Worm (Caenorhabditis elegans) whole organism, L3 larva: ENCODE data around the gene T13C2.2.

ENCODE experiments used
- ZK546.5 ChIP-seq: sonication (generic microtip); optimal IDR thresholded peaks from 2 replicates; lab custom pipeline; 2017; ENCODE audit warnings: missing biosample characterization, missing genetic modification characterization
- aly-2 ChIP-seq: fragments of 150-350 bp; optimal IDR thresholded peaks from 2 replicates; lab custom pipeline; 2014; ENCODE audit warnings: missing biosample characterization, missing genetic modification characterization
- ceh-28 ChIP-seq: fragments of 150-350 bp; optimal IDR thresholded peaks from 2 replicates; lab custom pipeline; 2014; ENCODE audit warnings: missing biosample characterization, missing genetic modification reagents, missing genetic modification characterization
- ceh-82 ChIP-seq: fragments of 150-350 bp; optimal IDR thresholded peaks from 2 replicates; lab custom pipeline; 2014; ENCODE audit warnings: missing biosample characterization, missing genetic modification characterization
- egl-27 ChIP-seq: sonication (generic microtip); optimal IDR thresholded peaks from 4 replicates; lab custom pipeline; 2017; ENCODE audit warnings: missing biosample characterization, missing genetic modification reagents, missing genetic modification characterization
- egl-5 ChIP-seq: fragments of 150-350 bp; optimal IDR thresholded peaks from 2 replicates; lab custom pipeline; 2017; ENCODE audit warnings: missing biosample characterization, missing genetic modification reagents, missing genetic modification characterization, inconsistent platforms
- eor-1 ChIP-seq, 2 experiments: fragments of 150-350 bp; optimal IDR thresholded peaks; 2 replicates each; lab custom pipeline; 2014 to 2018; ENCODE audit warnings: missing biosample characterization in 2 of 2, missing genetic modification characterization in 2 of 2
- fkh-10 ChIP-seq: sonication (generic microtip); optimal IDR thresholded peaks from 2 replicates; lab custom pipeline; 2017; ENCODE audit warnings: missing biosample characterization, missing genetic modification reagents, missing genetic modification characterization
- fkh-2 ChIP-seq: fragments of 150-350 bp; optimal IDR thresholded peaks from 2 replicates; lab custom pipeline; 2014; ENCODE audit warnings: missing biosample characterization, missing genetic modification reagents, missing genetic modification characterization
- hmg-11 ChIP-seq: sonication (generic microtip); optimal IDR thresholded peaks from 2 replicates; lab custom pipeline; 2016; ENCODE audit warnings: missing genetic modification characterization, missing compliant biosample characterization
- jun-1 ChIP-seq: fragments of 150-350 bp; optimal IDR thresholded peaks from 2 replicates; lab custom pipeline; 2014; ENCODE audit warnings: missing biosample characterization, missing genetic modification reagents, missing genetic modification characterization
- lin-15B ChIP-seq: fragments of 150-350 bp; optimal IDR thresholded peaks from 2 replicates; lab custom pipeline; 2014; ENCODE audit warnings: missing biosample characterization, missing genetic modification characterization
- lin-39 ChIP-seq: fragments of 150-350 bp; optimal IDR thresholded peaks from 2 replicates; lab custom pipeline; 2018; ENCODE audit warnings: missing biosample characterization, missing genetic modification reagents, missing genetic modification characterization
- lsy-12 ChIP-seq: sonication (generic microtip); optimal IDR thresholded peaks from 2 replicates; lab custom pipeline; 2016; ENCODE audit warnings: mild to moderate bottlenecking, missing genetic modification characterization, missing compliant biosample characterization
- mdl-1 ChIP-seq: fragments of 150-350 bp; optimal IDR thresholded peaks from 2 replicates; lab custom pipeline; 2014; ENCODE audit warnings: missing biosample characterization, missing genetic modification characterization
- nfya-1 ChIP-seq: sonication (generic microtip); optimal IDR thresholded peaks from 2 replicates; lab custom pipeline; 2017; ENCODE audit warnings: missing genetic modification characterization, mild to moderate bottlenecking, missing compliant biosample characterization, antibody characterized with exemption, moderate library complexity; ENCODE audit not compliant: insufficient read depth
- nhr-11 ChIP-seq: fragments of 150-350 bp; optimal IDR thresholded peaks from 2 replicates; lab custom pipeline; 2014; ENCODE audit warnings: missing biosample characterization, missing genetic modification characterization
- nhr-23 ChIP-seq: fragments of 150-350 bp; optimal IDR thresholded peaks from 2 replicates; lab custom pipeline; 2014; ENCODE audit warnings: missing biosample characterization, missing genetic modification reagents, missing genetic modification characterization
- nhr-237 ChIP-seq: fragments of 150-350 bp; optimal IDR thresholded peaks from 2 replicates; lab custom pipeline; 2014; ENCODE audit warnings: missing biosample characterization, missing genetic modification characterization
- nhr-28 ChIP-seq: fragments of 150-350 bp; optimal IDR thresholded peaks from 2 replicates; lab custom pipeline; 2014; ENCODE audit warnings: missing biosample characterization, missing genetic modification characterization
- nhr-67 ChIP-seq: fragments of 150-350 bp; optimal IDR thresholded peaks from 2 replicates; lab custom pipeline; 2014; ENCODE audit warnings: missing biosample characterization, missing genetic modification characterization
- nhr-76 ChIP-seq: fragments of 150-350 bp; sonication (generic microtip); optimal IDR thresholded peaks from 5 replicates; lab custom pipeline; 2014; ENCODE audit warnings: missing biosample characterization, missing genetic modification characterization
- nhr-77 ChIP-seq: fragments of 150-350 bp; optimal IDR thresholded peaks from 2 replicates; lab custom pipeline; 2014; ENCODE audit warnings: missing biosample characterization, missing genetic modification characterization
- pha-4 ChIP-seq: fragments of 150-350 bp; optimal IDR thresholded peaks from 2 replicates; lab custom pipeline; 2014; ENCODE audit warnings: missing biosample characterization, missing genetic modification reagents, missing genetic modification characterization
- pqm-1 ChIP-seq: fragments of 150-350 bp; optimal IDR thresholded peaks from 2 replicates; lab custom pipeline; 2017; ENCODE audit warnings: missing biosample characterization, missing genetic modification characterization, inconsistent platforms
- skn-1 ChIP-seq: fragments of 150-350 bp; optimal IDR thresholded peaks from 2 replicates; lab custom pipeline; 2014; ENCODE audit warnings: missing biosample characterization, missing genetic modification characterization
- unc-39 ChIP-seq: sonication (generic microtip); optimal IDR thresholded peaks from 4 replicates; lab custom pipeline; 2017; ENCODE audit warnings: missing biosample characterization, missing genetic modification characterization
- zag-1 ChIP-seq: fragments of 150-350 bp; optimal IDR thresholded peaks from 2 replicates; lab custom pipeline; 2014; ENCODE audit warnings: missing biosample characterization, missing genetic modification characterization
- ztf-11 ChIP-seq: fragments of 150-350 bp; optimal IDR thresholded peaks from 2 replicates; lab custom pipeline; 2014; ENCODE audit warnings: missing biosample characterization, missing genetic modification characterization
- ztf-4 ChIP-seq: fragments of 150-350 bp; optimal IDR thresholded peaks from 2 replicates; lab custom pipeline; 2014; ENCODE audit warnings: missing biosample characterization, missing genetic modification characterization

T13C2.2 gene

ce11 chrII:6750929-6751328, 41.1 kb upstream of the T13C2.2 start, which contains the start of gene F41G3.20:
TSS of gene F41G3.20 (minus strand) at chrII:6751029.
- no peak for TF ChIP-seq skn-1 (tag; lab: Kevin White, UChicago)
- no peak for TF ChIP-seq nhr-237
- TF ChIP-seq nhr-11: no peak
- no peak for TF ChIP-seq lsy-12
- no peak for TF ChIP-seq egl-5 (tag; lab: Kevin White, UChicago)
- no peak for TF ChIP-seq egl-27 (tag; lab: Kevin White, UChicago)
- no peak for TF ChIP-seq lin-15B
- no peak for TF ChIP-seq aly-2 (tag; lab: Kevin White, UChicago)
- TF ChIP-seq fkh-10 (GFP tag; lab: Kevin White, UChicago): no peak
- TF ChIP-seq pha-4 (tag; lab: Kevin White, UChicago): no peak
- TF ChIP-seq jun-1: no peak
- TF ChIP-seq, all 47 proteins: peak for 0

- TF ChIP-seq pqm-1 (tag; lab: Kevin White, UChicago): no peak
- TF ChIP-seq lin-39 (tag; lab: Kevin White, UChicago): no peak
- no peak for TF ChIP-seq mdl-1 (tag; lab: Kevin White, UChicago)
- no peak for TF ChIP-seq ZK546.5
Measured at ce11 chrII:6752027-6752426, 40.0 kb upstream of the T13C2.2 start, which contains the start of gene F41G3.19. TSS of gene F41G3.19 (minus strand) at chrII:6752127.

- no peak for TF ChIP-seq aly-2 (tag; lab: Kevin White, UChicago)
- TF ChIP-seq nfya-1 (tag; lab: Kevin White, UChicago): no peak
- no peak for TF ChIP-seq ceh-28 (tag; lab: Kevin White, UChicago)
- no peak for TF ChIP-seq nhr-76 (tag; lab: Kevin White, UChicago)
- no peak for TF ChIP-seq nhr-23
- no peak for TF ChIP-seq unc-39 (tag; lab: Kevin White, UChicago)
- no peak for TF ChIP-seq ztf-11 (tag; lab: Kevin White, UChicago)
- TF ChIP-seq ceh-82 (tag; lab: Kevin White, UChicago): no peak
- TF ChIP-seq nhr-28 (tag; lab: Kevin White, UChicago): no peak
- TF ChIP-seq hmg-11 (tag; lab: Kevin White, UChicago): no peak
- no peak for TF ChIP-seq nhr-67 (tag; lab: Kevin White, UChicago)
- TF ChIP-seq nhr-77 (tag; lab: Kevin White, UChicago): no peak
- no peak for TF ChIP-seq lin-39 (tag; lab: Kevin White, UChicago)
- TF ChIP-seq lin-15B: no peak
Measured at ce11 chrII:6752850-6753249, 39.1 kb upstream of the T13C2.2 start, which contains the start of gene F41G3.21. TSS of gene F41G3.21 (minus strand) at chrII:6752950.

ce11 chrII:6754671-6755224, 37.2 kb upstream of the T13C2.2 start, which contains the start of the genes srx-95 and fis-1:
TSS of gene srx-95 (minus strand) at chrII:6754771.
TSS of gene fis-1 (plus strand) at chrII:6755174.
- TF ChIP-seq aly-2 (tag; lab: Kevin White, UChicago) (no peak), fkh-10 (GFP tag; lab: Kevin White, UChicago) (no peak), fkh-2 (tag; lab: Kevin White, UChicago) (no peak), lin-39 (tag; lab: Kevin White, UChicago) (no peak), eor-1 (tag; optimal IDR thresholded peaks at IDR 0.05; lab: Kevin White, UChicago) (no peak), nhr-67 (tag; lab: Kevin White, UChicago) (no peak), nfya-1 (tag; lab: Kevin White, UChicago) (no peak)

- TF ChIP-seq ztf-4: no peak
Measured at ce11 chrII:6756232-6756631, 35.8 kb upstream of the T13C2.2 start, which contains the start of gene F41G3.3. TSS of gene F41G3.3 (plus strand) at chrII:6756532.

- no peak for TF ChIP-seq ceh-28 (tag; lab: Kevin White, UChicago)
- no peak for TF ChIP-seq zag-1 (tag; lab: Kevin White, UChicago)
- no peak for TF ChIP-seq pqm-1 (tag; lab: Kevin White, UChicago)
- no peak for TF ChIP-seq ceh-82 (tag; lab: Kevin White, UChicago)
- TF ChIP-seq fkh-2 (tag; lab: Kevin White, UChicago): no peak
Measured at ce11 chrII:6764734-6765133, 27.3 kb upstream of the T13C2.2 start, which contains the start of gene nlp-50. TSS of gene nlp-50 (plus strand) at chrII:6765034.
